Fruit fly (Drosophila melanogaster): ENCODE results near the gene CG5246.

CG5246 gene

dm6 chr3R:17137593-17137992 is 1.7 kb downstream of the CG5246 start, which contains the start of gene CG5255:
Gene CG5255, plus strand, starts transcription at chr3R:17137893.
- no peak for TF ChIP-seq Mnt (GFP tag; optimal IDR thresholded peaks at IDR 0.05)
- TF ChIP-seq CG7045 (GFP tag; optimal IDR thresholded peaks at IDR 0.05): no peak
- no peak for TF ChIP-seq bab1 (GFP tag; optimal IDR thresholded peaks at IDR 0.05)
- no peak for TF ChIP-seq tj (GFP tag; optimal IDR thresholded peaks at IDR 0.05)
- TF ChIP-seq pad (GFP tag; optimal IDR thresholded peaks at IDR 0.05): no peak
- no peak for TF ChIP-seq Clk (GFP tag; optimal IDR thresholded peaks at IDR 0.05)
- no peak for TF ChIP-seq CG33017 (tag; optimal IDR thresholded peaks at IDR 0.05)
- no peak for TF ChIP-seq ovo (GFP tag; optimal IDR thresholded peaks at IDR 0.05)
- TF ChIP-seq CG14711 (tag; optimal IDR thresholded peaks at IDR 0.05): no peak
- TF ChIP-seq CG5204 (GFP tag; optimal IDR thresholded peaks at IDR 0.05): no peak
- no peak for TF ChIP-seq toe (GFP tag; optimal IDR thresholded peaks at IDR 0.05)
- TF ChIP-seq Crg-1 (GFP tag; optimal IDR thresholded peaks at IDR 0.05): no peak
- TF ChIP-seq CG12768 (GFP tag; optimal IDR thresholded peaks at IDR 0.05): no peak
- no peak for TF ChIP-seq Hr96 (GFP tag; optimal IDR thresholded peaks at IDR 0.05)
- no peak for TF ChIP-seq CG7101 (tag; optimal IDR thresholded peaks at IDR 0.05)

dm6 chr3R:17138699-17139098 is 2.8 kb downstream of the CG5246 start, which contains the start of gene CG5265:
Gene CG5265, plus strand, starts transcription at chr3R:17138999.
- TF ChIP-seq Clk (GFP tag; optimal IDR thresholded peaks at IDR 0.05): no peak

- no peak for TF ChIP-seq bab1 (GFP tag; optimal IDR thresholded peaks at IDR 0.05)
- no peak for TF ChIP-seq CG12768 (GFP tag; optimal IDR thresholded peaks at IDR 0.05)
- TF ChIP-seq kay (GFP tag; ENCODE audit: borderline replicate concordance): no peak
- no peak for TF ChIP-seq CG5204 (GFP tag; optimal IDR thresholded peaks at IDR 0.05)
- TF ChIP-seq cnc (optimal IDR thresholded peaks at IDR 0.05): no peak
- TF ChIP-seq CG33017 (tag; optimal IDR thresholded peaks at IDR 0.05): no peak
- no peak for TF ChIP-seq ovo (GFP tag; optimal IDR thresholded peaks at IDR 0.05)
- no peak for TF ChIP-seq Hr96 (GFP tag; optimal IDR thresholded peaks at IDR 0.05)
Observed at dm6 chr3R:17142304-17142703, 6.4 kb downstream of the CG5246 start, which contains the start of gene TwdlW. Gene TwdlW, minus strand, starts transcription at chr3R:17142404.

dm6 chr3R:17147647-17148244 is 11.8 kb downstream of the CG5246 start:
- no peak for TF ChIP-seq CG33017 (tag; optimal IDR thresholded peaks at IDR 0.05)
- TF ChIP-seq CG7101 (tag; optimal IDR thresholded peaks at IDR 0.05): peak; percentile 7
- no peak for TF ChIP-seq toe (GFP tag; optimal IDR thresholded peaks at IDR 0.05)
- TF ChIP-seq Crg-1 (GFP tag; optimal IDR thresholded peaks at IDR 0.05): no peak
- no peak for TF ChIP-seq CG14711 (tag; optimal IDR thresholded peaks at IDR 0.05)
- TF ChIP-seq Mnt (GFP tag; optimal IDR thresholded peaks at IDR 0.05): peak; percentile 43
- no peak for TF ChIP-seq kay (GFP tag; ENCODE audit: borderline replicate concordance)

dm6 chr3R:17149080-17149746 is 13.3 kb downstream of the CG5246 start, which contains the start of the genes m-cup and Det:
Gene m-cup, minus strand, starts transcription at chr3R:17149412.
Gene Det, plus strand, starts transcription at chr3R:17149667.
- peak; percentile 75 for TF ChIP-seq bab1 (GFP tag; optimal IDR thresholded peaks at IDR 0.05)
- no peak for TF ChIP-seq ovo (GFP tag; optimal IDR thresholded peaks at IDR 0.05)
- TF ChIP-seq CG7101 (tag; optimal IDR thresholded peaks at IDR 0.05): no peak
- peak; percentile 62 for TF ChIP-seq CG1620 (GFP tag; optimal IDR thresholded peaks at IDR 0.05)
- TF ChIP-seq tj (GFP tag; optimal IDR thresholded peaks at IDR 0.05): peak; percentile 89
- TF ChIP-seq CG14711 (tag; optimal IDR thresholded peaks at IDR 0.05): peak; percentile 89
- TF ChIP-seq toe (GFP tag; optimal IDR thresholded peaks at IDR 0.05): peak; percentile 54
- TF ChIP-seq CG5204 (GFP tag; optimal IDR thresholded peaks at IDR 0.05): peak; percentile 56
- peak; percentile 46 for TF ChIP-seq Hr96 (GFP tag; optimal IDR thresholded peaks at IDR 0.05)
- TF ChIP-seq Mnt (GFP tag; optimal IDR thresholded peaks at IDR 0.05): peak; percentile 24
- TF ChIP-seq pad (GFP tag; optimal IDR thresholded peaks at IDR 0.05): peak; percentile 25
- TF ChIP-seq kay (GFP tag; ENCODE audit: borderline replicate concordance): peak; percentile 17
- TF ChIP-seq CG11617 (GFP tag; optimal IDR thresholded peaks at IDR 0.05): no peak

- TF ChIP-seq CG14711 (tag; optimal IDR thresholded peaks at IDR 0.05) (no peak), Clk (GFP tag; optimal IDR thresholded peaks at IDR 0.05) (no peak), cic (GFP tag; optimal IDR thresholded peaks at IDR 0.05) (no peak), pad (GFP tag; optimal IDR thresholded peaks at IDR 0.05) (no peak), Mnt (GFP tag; optimal IDR thresholded peaks at IDR 0.05) (no peak)
Observed at dm6 chr3R:17150287-17150686, 14.4 kb downstream of the CG5246 start, which contains the start of gene Smug. Gene Smug, plus strand, starts transcription at chr3R:17150587.

dm6 chr3R:17151376-17152026 is 15.6 kb downstream of the CG5246 start, which contains the start of gene CG5292:
Gene CG5292, plus strand, starts transcription at chr3R:17151861.
- TF ChIP-seq bab1 (GFP tag; optimal IDR thresholded peaks at IDR 0.05) (peak; percentile 70), Crg-1 (GFP tag; optimal IDR thresholded peaks at IDR 0.05) (peak; percentile 38), CG5204 (GFP tag; optimal IDR thresholded peaks at IDR 0.05) (peak; percentile 41), CG33017 (tag; optimal IDR thresholded peaks at IDR 0.05) (peak; percentile 65), CG12768 (GFP tag; optimal IDR thresholded peaks at IDR 0.05) (no peak), CG7045 (GFP tag; optimal IDR thresholded peaks at IDR 0.05) (peak; percentile 12), cic (GFP tag; optimal IDR thresholded peaks at IDR 0.05) (no peak), CG14711 (tag; optimal IDR thresholded peaks at IDR 0.05) (peak; percentile 48), toe (GFP tag; optimal IDR thresholded peaks at IDR 0.05) (peak; percentile 52), tj (GFP tag; optimal IDR thresholded peaks at IDR 0.05) (peak; percentile 37), Hr96 (GFP tag; optimal IDR thresholded peaks at IDR 0.05) (peak; percentile 34), Mnt (GFP tag; optimal IDR thresholded peaks at IDR 0.05) (peak; percentile 80), ovo (GFP tag; optimal IDR thresholded peaks at IDR 0.05) (peak; percentile 55), pad (GFP tag; optimal IDR thresholded peaks at IDR 0.05) (peak; percentile 31), kay (GFP tag; ENCODE audit: borderline replicate concordance) (no peak), cnc (optimal IDR thresholded peaks at IDR 0.05) (no peak), CG1620 (GFP tag; optimal IDR thresholded peaks at IDR 0.05) (peak; percentile 54), CG7101 (tag; optimal IDR thresholded peaks at IDR 0.05) (peak; percentile 64), CG11617 (GFP tag; optimal IDR thresholded peaks at IDR 0.05) (peak; percentile 46)
